Worm (Caenorhabditis elegans) whole organism, young adult: ENCODE data around the gene ipmk-1.

ENCODE experiments used
- B0035.1 ChIP-seq: sonication (generic microtip); optimal IDR thresholded peaks from 2 replicates; lab custom pipeline; 2016; ENCODE audit warnings: missing genetic modification characterization, mild to moderate bottlenecking, missing compliant biosample characterization, missing genotype, missing genetic modification reagents
- D2030.7 ChIP-seq: fragments of 200-800 bp; sonication (Bioruptor generic); IDR thresholded peaks from 2 replicates; pipeline ENCODE4 v1.3.6; 2022; ENCODE audit warnings: missing genetic modification reagents, missing genetic modification characterization, missing compliant biosample characterization
- F10E7.11 ChIP-seq: sonication (generic microtip); optimal IDR thresholded peaks from 2 replicates; lab custom pipeline; 2017; ENCODE audit warnings: mild to moderate bottlenecking, missing genetic modification characterization, moderate library complexity, missing compliant biosample characterization
- F23B12.7 ChIP-seq: sonication (generic microtip); optimal IDR thresholded peaks from 2 replicates; lab custom pipeline; 2017; ENCODE audit warnings: missing genetic modification characterization, mild to moderate bottlenecking, missing compliant biosample characterization, antibody characterized with exemption, moderate library complexity; ENCODE audit not compliant: insufficient read depth
- F39B2.1 ChIP-seq: fragments of 200-800 bp; sonication (Bioruptor generic); IDR thresholded peaks from 2 replicates; pipeline ENCODE4 v1.3.6; 2022; ENCODE audit warnings: missing genetic modification reagents, missing genetic modification characterization, missing compliant biosample characterization
- F52B5.7 ChIP-seq: sonication (generic microtip); optimal IDR thresholded peaks from 2 replicates; lab custom pipeline; 2016; ENCODE audit warnings: mild to moderate bottlenecking, missing genetic modification characterization, missing compliant biosample characterization
- K11D2.4 ChIP-seq: fragments of 200-800 bp; sonication (Bioruptor generic); IDR thresholded peaks from 2 replicates; pipeline ENCODE4 v1.3.6; 2022; ENCODE audit warnings: missing genetic modification reagents, missing genetic modification characterization, missing compliant biosample characterization
- T07F8.4 ChIP-seq: sonication (generic microtip); optimal IDR thresholded peaks from 2 replicates; lab custom pipeline; 2016; ENCODE audit warnings: mild to moderate bottlenecking, missing genetic modification characterization, moderate library complexity, missing compliant biosample characterization
- Y95B8A.8 ChIP-seq: fragments of 200-800 bp; sonication (Bioruptor generic); IDR thresholded peaks from 2 replicates; pipeline ENCODE4 v1.3.6; 2022; ENCODE audit warnings: missing genetic modification reagents, missing genetic modification characterization, missing compliant biosample characterization
- akir-1 ChIP-seq: fragments of 200-800 bp; sonication (Bioruptor generic); optimal IDR thresholded peaks from 2 replicates; lab custom pipeline; 2018; ENCODE audit warnings: mild to moderate bottlenecking, missing genetic modification characterization, moderate library complexity, missing compliant biosample characterization
- athp-1 ChIP-seq: sonication (generic microtip); optimal IDR thresholded peaks from 2 replicates; lab custom pipeline; 2017; ENCODE audit warnings: mild to moderate bottlenecking, missing genetic modification characterization, missing compliant biosample characterization
- attf-5 ChIP-seq: fragments of 200-800 bp; sonication (Bioruptor generic); optimal IDR thresholded peaks from 2 replicates; lab custom pipeline; 2018; ENCODE audit warnings: mild to moderate bottlenecking, missing genetic modification characterization, missing compliant biosample characterization
- attf-6 ChIP-seq: fragments of 200-800 bp; sonication (Bioruptor generic); IDR thresholded peaks from 2 replicates; pipeline ENCODE4 v1.3.6; 2022; ENCODE audit warnings: missing genetic modification reagents, missing genetic modification characterization, missing compliant biosample characterization
- cebp-2 ChIP-seq: fragments of 200-800 bp; sonication (Bioruptor generic); IDR thresholded peaks from 2 replicates; pipeline ENCODE4 v1.3.6; 2022; ENCODE audit warnings: missing genetic modification characterization, missing compliant biosample characterization
- ceh-79 ChIP-seq: sonication (generic microtip); optimal IDR thresholded peaks from 2 replicates; lab custom pipeline; 2017; ENCODE audit warnings: mild to moderate bottlenecking, missing genetic modification characterization, missing compliant biosample characterization
- egl-18 ChIP-seq: fragments of 200-800 bp; sonication (Bioruptor generic); IDR thresholded peaks from 2 replicates; pipeline ENCODE4 v1.3.6; 2022; ENCODE audit warnings: missing genetic modification reagents, missing genetic modification characterization, missing compliant biosample characterization
- ekl-4 ChIP-seq: fragments of 200-800 bp; sonication (Bioruptor generic); IDR thresholded peaks from 2 replicates; pipeline ENCODE4 v1.3.6; 2022; ENCODE audit warnings: missing genetic modification reagents, missing genetic modification characterization, missing compliant biosample characterization
- him-1 ChIP-seq: sonication (generic microtip); optimal IDR thresholded peaks from 2 replicates; lab custom pipeline; 2016; ENCODE audit warnings: missing genotype, missing genetic modification reagents, missing genetic modification characterization, missing compliant biosample characterization
- hlh-26 ChIP-seq: fragments of 200-800 bp; sonication (Bioruptor generic); conservative IDR thresholded peaks from 2 replicates; pipeline ENCODE4 v1.3.6; 2022; ENCODE audit warnings: missing genetic modification reagents, missing genetic modification characterization, missing compliant biosample characterization
- hrde-1 ChIP-seq: sonication (generic microtip); optimal IDR thresholded peaks from 2 replicates; lab custom pipeline; 2016; ENCODE audit warnings: missing genetic modification characterization, mild to moderate bottlenecking, missing compliant biosample characterization, moderate library complexity, missing genotype, missing genetic modification reagents, borderline replicate concordance
- hsf-1 ChIP-seq: fragments of 200-800 bp; sonication (Bioruptor generic); IDR thresholded peaks from 2 replicates; pipeline ENCODE4 v1.3.6; 2022; ENCODE audit warnings: missing genetic modification reagents, missing genetic modification characterization, missing compliant biosample characterization
- lin-54 ChIP-seq: fragments of 200-800 bp; sonication (Bioruptor generic); optimal IDR thresholded peaks from 2 replicates; lab custom pipeline; 2018; ENCODE audit warnings: mild to moderate bottlenecking, missing genetic modification characterization, missing compliant biosample characterization
- madf-3 ChIP-seq: fragments of 200-800 bp; sonication (Bioruptor generic); IDR thresholded peaks from 2 replicates; pipeline ENCODE4 v1.3.6; 2022; ENCODE audit warnings: missing genetic modification reagents, missing genetic modification characterization, missing compliant biosample characterization
- madf-6 ChIP-seq: fragments of 200-800 bp; sonication (Bioruptor generic); IDR thresholded peaks from 2 replicates; pipeline ENCODE4 v1.3.6; 2022; ENCODE audit warnings: missing genetic modification reagents, missing genetic modification characterization, missing compliant biosample characterization
- madf-8 ChIP-seq: fragments of 200-800 bp; sonication (Bioruptor generic); conservative IDR thresholded peaks from 2 replicates; pipeline ENCODE4 v1.3.6; 2022; ENCODE audit warnings: missing genetic modification reagents, missing genetic modification characterization, missing compliant biosample characterization
- nfya-1 ChIP-seq: sonication (generic microtip); optimal IDR thresholded peaks from 2 replicates; lab custom pipeline; 2017; ENCODE audit warnings: antibody characterized with exemption, missing compliant biosample characterization, missing genetic modification characterization, borderline replicate concordance; ENCODE audit not compliant: insufficient read depth
- nhr-90 ChIP-seq: sonication (generic microtip); optimal IDR thresholded peaks from 2 replicates; lab custom pipeline; 2016; ENCODE audit warnings: missing genotype, mild to moderate bottlenecking, missing genetic modification characterization, missing compliant biosample characterization
- pbrm-1 ChIP-seq: fragments of 200-800 bp; sonication (Bioruptor generic); IDR thresholded peaks from 2 replicates; pipeline ENCODE4 v1.3.6; 2022; ENCODE audit warnings: missing genetic modification reagents, missing genetic modification characterization, missing compliant biosample characterization
- rec-8 ChIP-seq, 2 experiments: sonication (generic microtip); optimal IDR thresholded peaks; 2 replicates each; lab custom pipeline; 2016; ENCODE audit warnings: mild to moderate bottlenecking in 2 of 2, missing genetic modification characterization in 2 of 2, missing genetic modification reagents in 2 of 2, missing genotype in 2 of 2, missing biosample characterization in 1 of 2, missing compliant biosample characterization in 1 of 2, moderate library complexity in 1 of 2
- repo-1 ChIP-seq: sonication (generic microtip); optimal IDR thresholded peaks from 2 replicates; lab custom pipeline; 2017; ENCODE audit warnings: mild to moderate bottlenecking, missing genetic modification characterization, missing compliant biosample characterization
- sea-2 ChIP-seq: fragments of 200-800 bp; sonication (Bioruptor generic); IDR thresholded peaks from 2 replicates; pipeline ENCODE4 v1.3.6; 2022; ENCODE audit warnings: missing genetic modification characterization, missing compliant biosample characterization
- snpc-3.4 ChIP-seq: sonication (generic microtip); optimal IDR thresholded peaks from 2 replicates; lab custom pipeline; 2017; ENCODE audit warnings: missing genetic modification characterization, mild to moderate bottlenecking, missing compliant biosample characterization, antibody characterized with exemption, moderate library complexity, missing genotype, missing genetic modification reagents
- tbx-9 ChIP-seq: sonication (generic microtip); optimal IDR thresholded peaks from 2 replicates; lab custom pipeline; 2016; ENCODE audit warnings: borderline replicate concordance, missing genetic modification characterization, inconsistent platforms, missing compliant biosample characterization
- zim-3 ChIP-seq: sonication (generic microtip); optimal IDR thresholded peaks from 2 replicates; lab custom pipeline; 2017; ENCODE audit warnings: mild to moderate bottlenecking, missing genetic modification characterization, moderate library complexity, missing compliant biosample characterization
- ztf-25 ChIP-seq: fragments of 200-800 bp; sonication (Bioruptor generic); IDR thresholded peaks from 2 replicates; pipeline ENCODE4 v1.3.6; 2022; ENCODE audit warnings: missing genetic modification reagents, missing genetic modification characterization, missing compliant biosample characterization

Gene ipmk-1

ce11 chrIV:12570546-12570945, 22.6 kb downstream of the ipmk-1 start (continued):
- TF ChIP-seq B0035.1 (tag; lab: Kevin White, UChicago) (no peak), lin-54 (GFP tag; lab: Kevin White, UChicago) (peak; percentile 7), repo-1 (tag; lab: Kevin White, UChicago) (peak; percentile 53), him-1 (tag; lab: Kevin White, UChicago) (no peak), attf-6 (GFP tag; lab: Robert Waterston, UW) (0 out of 2 replicates have a peak, but pooled peaks have one; percentile 41), F52B5.7 (tag; lab: Kevin White, UChicago) (peak; percentile 38), madf-8 (GFP tag; lab: Robert Waterston, UW) (no peak), hrde-1 (tag; lab: Kevin White, UChicago) (peak; percentile 61), tbx-9 (tag; lab: Kevin White, UChicago) (no peak), F39B2.1 (GFP tag; lab: Robert Waterston, UW) (no peak), athp-1 (peak; percentile 45), akir-1 (no peak), hsf-1 (GFP tag; lab: Robert Waterston, UW) (peak; percentile 62), attf-5 (GFP tag; lab: Kevin White, UChicago) (no peak), sea-2 (GFP tag; lab: Robert Waterston, UW) (no peak), F23B12.7 (no peak), snpc-3.4 (tag; lab: Kevin White, UChicago) (no peak), rec-8 (tag; optimal IDR thresholded peaks at IDR 0.05; lab: Kevin White, UChicago) (no peak), ztf-25 (no peak), ekl-4 (GFP tag; lab: Robert Waterston, UW) (peak; percentile 57), nfya-1 (tag; lab: Kevin White, UChicago) (no peak)

ce11 chrIV:12571047-12571446, 23.1 kb downstream of the ipmk-1 start, which contains the start of gene K08E7.4:
Gene K08E7.4 (minus strand): TSS chrIV:12571147.
- TF ChIP-seq cebp-2 (GFP tag; lab: Robert Waterston, UW) (no peak), egl-18 (no peak)

DNA sequence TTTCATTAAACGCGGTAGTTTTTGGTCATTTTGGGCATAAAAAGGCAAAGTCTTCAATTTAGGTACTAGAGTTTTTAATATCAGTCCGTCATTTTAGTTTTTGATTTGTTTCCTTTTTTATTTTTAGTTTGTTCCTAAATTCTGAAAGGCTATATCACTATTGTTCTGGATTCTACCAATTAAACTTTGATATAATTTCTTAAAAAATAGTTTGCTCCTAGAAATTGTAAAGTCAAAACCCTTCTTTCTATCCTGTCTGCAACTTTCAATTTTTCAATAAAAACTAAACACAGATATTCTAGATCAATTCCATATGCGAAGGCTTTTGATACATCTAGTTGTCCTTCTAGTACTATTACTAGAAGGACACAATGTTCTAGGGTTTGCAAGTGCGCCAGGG, 25.1 kb downstream of the ipmk-1 start, which contains the start of gene K08E7.5:
Gene K08E7.5, plus strand, starts transcription at position 301 of the 400 bp plus-strand sequence.
- no peak for TF ChIP-seq D2030.7 (GFP tag; lab: Robert Waterston, UW)
- no peak for TF ChIP-seq T07F8.4 (tag; lab: Kevin White, UChicago)
- no peak for TF ChIP-seq Y95B8A.8
- TF ChIP-seq hlh-26 (GFP tag; lab: Robert Waterston, UW), result no peak
- no peak for TF ChIP-seq F10E7.11
- no peak for TF ChIP-seq K11D2.4 (GFP tag; lab: Robert Waterston, UW)
- no peak for TF ChIP-seq pbrm-1 (GFP tag; lab: Robert Waterston, UW)
- TF ChIP-seq madf-6 (GFP tag; lab: Robert Waterston, UW), result no peak
- no peak for TF ChIP-seq ceh-79 (tag; lab: Kevin White, UChicago)
- no peak for TF ChIP-seq zim-3 (tag; lab: Kevin White, UChicago)
- no peak for TF ChIP-seq ekl-4 (GFP tag; lab: Robert Waterston, UW)
- no peak for TF ChIP-seq nhr-90 (tag; lab: Kevin White, UChicago)
- no peak for TF ChIP-seq madf-3 (GFP tag; lab: Robert Waterston, UW)
